Fruit fly (Drosophila melanogaster): ENCODE data around the gene PolD2.

DNA sequence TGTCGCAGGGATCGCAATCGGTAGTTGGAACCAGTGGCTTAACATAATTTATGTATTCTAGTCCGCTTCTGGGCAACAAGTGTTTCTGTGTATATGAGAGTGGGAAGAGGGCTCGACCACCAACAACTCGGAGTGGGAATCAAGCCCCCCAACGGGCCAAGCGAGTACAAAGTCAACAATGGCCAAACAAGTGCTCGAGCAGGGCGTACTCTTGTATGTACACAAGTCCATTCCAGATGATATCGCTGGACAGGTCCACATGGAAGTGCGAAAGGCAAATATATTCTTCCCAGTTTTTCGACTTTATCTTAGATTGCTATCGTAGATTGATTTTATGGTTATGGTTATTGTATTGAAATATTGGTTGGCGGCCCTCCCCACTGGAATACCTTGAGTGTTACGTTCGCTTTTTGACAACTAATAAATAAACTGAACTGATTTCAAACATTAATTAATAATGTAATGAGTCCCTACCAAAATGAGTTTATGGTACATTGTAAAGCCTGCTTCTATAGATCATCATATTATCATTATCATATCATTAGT is 32.8 kb upstream of the PolD2 start:
- TF ChIP-seq CG8478 (optimal IDR thresholded peaks at IDR 0.05) = no peak
- TF ChIP-seq CTCF (optimal IDR thresholded peaks at IDR 0.05) = no peak
